Fruit fly (Drosophila melanogaster) whole organism, prepupa: ENCODE results near the gene CG34398.

Experiments
- Blimp-1 ChIP-seq: fragments of 200-800 bp; sonication (Bioruptor generic); optimal IDR thresholded peaks from 3 replicates; lab custom pipeline; 2017; ENCODE audit warnings: missing biosample characterization, missing genetic modification characterization, mild to moderate bottlenecking, moderate library complexity, missing genetic modification reagents
- CG10669 ChIP-seq: fragments of 200-800 bp; sonication (Bioruptor generic); optimal IDR thresholded peaks from 3 replicates; lab custom pipeline; 2018; ENCODE audit warnings: missing biosample characterization, mild to moderate bottlenecking, missing genetic modification characterization, moderate library complexity
- CG11294 ChIP-seq: fragments of 200-800 bp; sonication (Bioruptor generic); IDR thresholded peaks from 2 replicates; pipeline ENCODE4 v1.3.6; 2022; ENCODE audit warnings: missing biosample characterization, missing genetic modification characterization
- CG11762 ChIP-seq: fragments of 200-800 bp; sonication (Bioruptor generic); optimal IDR thresholded peaks from 3 replicates; lab custom pipeline; 2016; ENCODE audit warnings: missing biosample characterization, missing genetic modification characterization; ENCODE audit not compliant: insufficient read depth
- CG11902 ChIP-seq: fragments of 200-800 bp; sonication (Bioruptor generic); optimal IDR thresholded peaks from 3 replicates; lab custom pipeline; 2016; ENCODE audit warnings: missing biosample characterization, missing genetic modification characterization
- CG15336 ChIP-seq: fragments of 200-800 bp; sonication (Bioruptor generic); IDR thresholded peaks from 2 replicates; pipeline ENCODE4 v1.3.6; 2022; ENCODE audit warnings: missing biosample characterization, missing genetic modification characterization
- CG1621 ChIP-seq: fragments of 200-800 bp; sonication (Bioruptor generic); optimal IDR thresholded peaks from 3 replicates; lab custom pipeline; 2018; ENCODE audit warnings: missing biosample characterization, mild to moderate bottlenecking, missing genetic modification characterization
- CG3032 ChIP-seq: fragments of 200-800 bp; optimal IDR thresholded peaks from 2 replicates; lab custom pipeline; 2019; ENCODE audit warnings: missing biosample characterization, mild to moderate bottlenecking, missing genetic modification characterization, moderate library complexity
- CG31627 ChIP-seq: fragments of 200-800 bp; sonication (Bioruptor generic); optimal IDR thresholded peaks from 3 replicates; lab custom pipeline; 2016; ENCODE audit warnings: missing biosample characterization, missing genetic modification characterization
- CG32006 ChIP-seq: fragments of 200-800 bp; sonication (Bioruptor generic); optimal IDR thresholded peaks from 3 replicates; lab custom pipeline; 2017; ENCODE audit warnings: missing biosample characterization, mild to moderate bottlenecking, missing genetic modification characterization
- CG3919 ChIP-seq: fragments of 200-800 bp; sonication (Bioruptor generic); optimal IDR thresholded peaks from 3 replicates; lab custom pipeline; 2016; ENCODE audit warnings: missing biosample characterization, missing genetic modification characterization
- CG6163 ChIP-seq: fragments of 200-800 bp; sonication (Bioruptor generic); IDR thresholded peaks from 3 replicates; pipeline ENCODE4 v1.3.6; 2022; ENCODE audit warnings: missing biosample characterization, missing genetic modification characterization
- CG6276 ChIP-seq: fragments of 200-800 bp; sonication (Bioruptor generic); optimal IDR thresholded peaks from 2 replicates; lab custom pipeline; 2017; ENCODE audit warnings: missing biosample characterization, mild to moderate bottlenecking, missing genetic modification characterization
- CG6854 ChIP-seq: fragments of 200-800 bp; sonication (Bioruptor generic); optimal IDR thresholded peaks from 2 replicates; lab custom pipeline; 2017; ENCODE audit warnings: missing biosample characterization, mild to moderate bottlenecking, missing genetic modification characterization
- CG7368 ChIP-seq: fragments of 200-800 bp; sonication (Bioruptor generic); optimal IDR thresholded peaks from 3 replicates; lab custom pipeline; 2016; ENCODE audit warnings: missing biosample characterization, missing genetic modification characterization
- CG8119 ChIP-seq: fragments of 200-800 bp; sonication (Bioruptor generic); IDR thresholded peaks from 3 replicates; pipeline ENCODE4 v1.3.6; 2022; ENCODE audit warnings: missing biosample characterization, missing genetic modification characterization
- CG8319 ChIP-seq: fragments of 200-800 bp; sonication (Bioruptor generic); optimal IDR thresholded peaks from 3 replicates; lab custom pipeline; 2016; ENCODE audit warnings: missing biosample characterization, missing genetic modification characterization
- CG8632 ChIP-seq: fragments of 200-800 bp; sonication (Bioruptor generic); optimal IDR thresholded peaks from 3 replicates; lab custom pipeline; 2016; ENCODE audit warnings: missing biosample characterization, missing genetic modification characterization
- CG9139 ChIP-seq: fragments of 200-800 bp; sonication (Bioruptor generic); optimal IDR thresholded peaks from 3 replicates; lab custom pipeline; 2017; ENCODE audit warnings: missing biosample characterization, mild to moderate bottlenecking, missing genetic modification characterization
- Eip75B ChIP-seq: fragments of 200-800 bp; sonication (Bioruptor generic); optimal IDR thresholded peaks from 3 replicates; lab custom pipeline; 2016; ENCODE audit warnings: missing biosample characterization, missing genetic modification characterization
- Eip78C ChIP-seq: fragments of 200-800 bp; sonication (Bioruptor generic); peaks from one replicate; lab custom pipeline; 2016; ENCODE audit warnings: missing biosample characterization, missing genetic modification characterization
- Gug ChIP-seq: fragments of 200-800 bp; sonication (Bioruptor generic); IDR thresholded peaks from 2 replicates; pipeline ENCODE4 v1.3.6; 2022; ENCODE audit warnings: missing biosample characterization, missing genetic modification characterization
- Hr38 ChIP-seq: sonication (Bioruptor generic); optimal IDR thresholded peaks from 2 replicates; lab custom pipeline; 2016; ENCODE audit warnings: missing biosample characterization, missing genetic modification characterization
- Hr4 ChIP-seq: fragments of 200-800 bp; sonication (Bioruptor generic); optimal IDR thresholded peaks from 3 replicates; lab custom pipeline; 2016; ENCODE audit warnings: missing biosample characterization, missing genetic modification characterization
- Lpt ChIP-seq: fragments of 200-800 bp; sonication (Bioruptor generic); optimal IDR thresholded peaks from 3 replicates; lab custom pipeline; 2016; ENCODE audit warnings: missing biosample characterization, missing genetic modification characterization
- Met ChIP-seq: fragments of 200-800 bp; sonication (Bioruptor generic); optimal IDR thresholded peaks from 3 replicates; lab custom pipeline; 2016; ENCODE audit warnings: missing biosample characterization, missing genetic modification characterization
- Smox ChIP-seq: fragments of 200-800 bp; sonication (Bioruptor generic); optimal IDR thresholded peaks from 3 replicates; lab custom pipeline; 2016; ENCODE audit warnings: missing biosample characterization, missing genetic modification characterization
- Sox102F ChIP-seq: fragments of 200-800 bp; sonication (Bioruptor generic); optimal IDR thresholded peaks from 2 replicates; lab custom pipeline; 2016; ENCODE audit warnings: missing biosample characterization, mild to moderate bottlenecking, missing genetic modification characterization
- achi ChIP-seq: fragments of 200-800 bp; sonication (Bioruptor generic); optimal IDR thresholded peaks from 3 replicates; lab custom pipeline; 2016; ENCODE audit warnings: missing biosample characterization, missing genetic modification characterization
- acj6 ChIP-seq: fragments of 200-800 bp; sonication (Bioruptor generic); optimal IDR thresholded peaks from 3 replicates; lab custom pipeline; 2016; ENCODE audit warnings: missing biosample characterization, missing genetic modification characterization
- cyc ChIP-seq: fragments of 200-800 bp; sonication (Bioruptor generic); optimal IDR thresholded peaks from 3 replicates; lab custom pipeline; 2016; ENCODE audit warnings: missing biosample characterization, missing genetic modification characterization
- dsx ChIP-seq: fragments of 200-800 bp; optimal IDR thresholded peaks from 3 replicates; lab custom pipeline; 2019; ENCODE audit warnings: missing biosample characterization, mild to moderate bottlenecking, missing genetic modification characterization, moderate library complexity; ENCODE audit not compliant: poor library complexity, severe bottlenecking
- eg ChIP-seq: fragments of 200-800 bp; sonication (Bioruptor generic); IDR thresholded peaks from 3 replicates; pipeline ENCODE4 v1.3.6; 2022; ENCODE audit warnings: missing biosample characterization, missing genetic modification characterization
- esn ChIP-seq: fragments of 200-800 bp; sonication (Bioruptor generic); optimal IDR thresholded peaks from 2 replicates; lab custom pipeline; 2016; ENCODE audit warnings: missing biosample characterization, mild to moderate bottlenecking, missing genetic modification characterization, moderate library complexity
- fd59A ChIP-seq: fragments of 200-800 bp; sonication (Bioruptor generic); optimal IDR thresholded peaks from 2 replicates; lab custom pipeline; 2017; ENCODE audit warnings: missing biosample characterization, mild to moderate bottlenecking, missing genetic modification characterization, missing genetic modification reagents
- pdm3 ChIP-seq: fragments of 200-800 bp; sonication (Bioruptor generic); optimal IDR thresholded peaks from 3 replicates; lab custom pipeline; 2016; ENCODE audit warnings: missing biosample characterization, missing genetic modification characterization
- salr ChIP-seq, 2 experiments: fragments of 200-800 bp; sonication (Bioruptor generic); optimal IDR thresholded peaks; 3 replicates each; lab custom pipeline; 2016 to 2018; ENCODE audit warnings: missing biosample characterization in 2 of 2, missing genetic modification characterization in 2 of 2, mild to moderate bottlenecking in 1 of 2
- spab ChIP-seq: fragments of 200-800 bp; sonication (Bioruptor generic); optimal IDR thresholded peaks from 2 replicates; lab custom pipeline; 2017; ENCODE audit warnings: missing biosample characterization, mild to moderate bottlenecking, missing genetic modification characterization, missing genetic modification reagents
- ss ChIP-seq, 2 experiments: fragments of 200-800 bp; sonication (Bioruptor generic); optimal IDR thresholded peaks; 2 replicates in 1 of 2; 3 replicates in 1 of 2; lab custom pipeline; 2017 to 2018; ENCODE audit warnings: mild to moderate bottlenecking in 2 of 2, missing biosample characterization in 2 of 2, missing genetic modification characterization in 2 of 2, moderate library complexity in 1 of 2
- svp ChIP-seq: fragments of 200-800 bp; sonication (Bioruptor generic); peaks from one replicate; lab custom pipeline; 2016; ENCODE audit warnings: missing biosample characterization, missing genetic modification characterization
- vri ChIP-seq: fragments of 200-800 bp; sonication (Bioruptor generic); optimal IDR thresholded peaks from 3 replicates; lab custom pipeline; 2016; ENCODE audit warnings: missing biosample characterization, mild to moderate bottlenecking, missing genetic modification characterization

CG34398 gene

DNA sequence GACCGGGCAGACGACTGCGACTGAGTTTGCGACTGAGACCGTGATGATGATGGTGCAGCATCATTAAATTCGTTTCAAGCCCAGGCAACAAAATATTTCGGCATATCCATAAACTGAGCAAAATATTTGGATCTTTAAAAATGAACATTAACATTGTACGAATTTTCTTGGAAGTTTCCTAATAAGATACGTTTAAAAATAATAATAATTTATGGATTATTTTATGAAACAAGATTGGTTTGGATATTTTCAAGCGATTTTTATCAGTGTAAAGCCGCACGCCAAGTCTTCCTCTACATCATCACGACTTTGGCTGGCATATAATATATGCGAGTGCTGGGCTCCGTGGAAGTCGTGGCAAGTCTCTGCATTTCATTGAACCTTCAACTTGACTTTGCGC lies 21.7 kb downstream of the CG34398 start (continued):
- peak; percentile 58 for TF ChIP-seq CG11902
- peak; percentile 86 for TF ChIP-seq CG6163 (GFP tag; lab: Robert Waterston, UW)
- peak; percentile 85 for TF ChIP-seq CG3919 (GFP tag; lab: Kevin White, UChicago)
- TF ChIP-seq Hr38: no peak
- peak; percentile 77 for TF ChIP-seq CG8632 (GFP tag; lab: Kevin White, UChicago)
- peak; percentile 87 for TF ChIP-seq dsx (GFP tag; lab: Kevin White, UChicago)
- TF ChIP-seq Sox102F (GFP tag; lab: Kevin White, UChicago): peak; percentile 75
- peak; percentile 81 for TF ChIP-seq CG3032 (tag; lab: Kevin White, UChicago)
- peak; percentile 87 for TF ChIP-seq esn (GFP tag; lab: Kevin White, UChicago)
- peak; percentile 96 for TF ChIP-seq Eip78C
- TF ChIP-seq ss (GFP tag; optimal IDR thresholded peaks at IDR 0.05; lab: Kevin White, UChicago): peak; percentile 69 to 78
- TF ChIP-seq acj6 (GFP tag; lab: Kevin White, UChicago): peak; percentile 78
- peak; percentile 41; the same call in 1 of the 2 replicates for TF ChIP-seq CG11294 (GFP tag; lab: Robert Waterston, UW)
- peak; percentile 76 for TF ChIP-seq Hr4 (GFP tag; lab: Kevin White, UChicago)
- TF ChIP-seq CG32006: peak; percentile 75
- peak; percentile 46 for TF ChIP-seq CG9139
- peak; percentile 33 for TF ChIP-seq CG1621
- peak; percentile 77 for TF ChIP-seq CG8319 (GFP tag; lab: Kevin White, UChicago)
- TF ChIP-seq Blimp-1 (GFP tag; lab: Kevin White, UChicago): peak; percentile 24
- TF ChIP-seq CG7368 (GFP tag; lab: Kevin White, UChicago): peak; percentile 64
- peak; percentile 79 for TF ChIP-seq Smox (GFP tag; lab: Kevin White, UChicago)
- TF ChIP-seq eg (GFP tag; lab: Robert Waterston, UW): peak; percentile 72
- TF ChIP-seq fd59A (GFP tag; lab: Kevin White, UChicago): peak; percentile 49
- peak; percentile 75 for TF ChIP-seq pdm3 (GFP tag; lab: Kevin White, UChicago)
- TF ChIP-seq spab (GFP tag; lab: Kevin White, UChicago): peak; percentile 59
- peak; percentile 85 for TF ChIP-seq CG15336 (GFP tag; lab: Robert Waterston, UW)
- peak; percentile 58 for TF ChIP-seq CG31627
- TF ChIP-seq CG11762: peak; percentile 72
- peak; percentile 60 for TF ChIP-seq CG6276 (GFP tag; lab: Kevin White, UChicago)

DNA sequence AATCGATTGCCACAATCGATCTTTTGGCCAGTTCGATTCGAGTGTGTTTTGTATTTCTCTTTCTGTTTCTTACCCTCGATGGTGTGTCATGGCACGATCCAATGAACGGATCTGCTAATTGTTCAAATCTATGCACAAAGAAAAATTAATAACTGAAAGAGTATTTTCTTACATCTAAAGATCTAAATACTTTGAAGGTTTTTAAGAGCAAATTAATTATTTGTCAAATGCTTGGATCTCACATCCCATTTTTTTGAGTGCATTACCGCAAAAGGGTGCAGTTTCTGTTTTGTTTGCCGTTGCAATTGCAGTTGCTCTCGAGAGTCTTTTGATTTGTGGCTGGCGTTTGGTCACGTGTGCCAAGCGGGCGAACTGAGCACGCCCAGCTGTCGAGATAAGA lies 23.3 kb downstream of the CG34398 start:
- TF ChIP-seq pdm3 (GFP tag; lab: Kevin White, UChicago) (peak; percentile 9), CG8119 (GFP tag; lab: Robert Waterston, UW) (0 out of 3 replicates have a peak, but pooled peaks have one; percentile 26), CG3032 (tag; lab: Kevin White, UChicago) (no peak), Lpt (no peak), svp (GFP tag; lab: Kevin White, UChicago) (peak; percentile 53), eg (GFP tag; lab: Robert Waterston, UW) (peak; percentile 58; the same call in 2 of the 3 replicates), Hr4 (GFP tag; lab: Kevin White, UChicago) (peak; percentile 32), CG6163 (GFP tag; lab: Robert Waterston, UW) (0 out of 3 replicates have a peak, but pooled peaks have one; percentile 48), CG32006 (peak; percentile 25), CG6854 (GFP tag; lab: Kevin White, UChicago) (no peak), Eip75B (no peak), CG8319 (GFP tag; lab: Kevin White, UChicago) (no peak), CG1621 (no peak), CG31627 (no peak), achi (peak; percentile 3), CG10669 (GFP tag; lab: Kevin White, UChicago) (no peak), ss (GFP tag; optimal IDR thresholded peaks at IDR 0.05; lab: Kevin White, UChicago) (no peak), salr (GFP tag; optimal IDR thresholded peaks at IDR 0.05; lab: Kevin White, UChicago) (no peak), Eip78C (peak; percentile 74), CG8632 (GFP tag; lab: Kevin White, UChicago) (no peak), Gug (GFP tag; lab: Robert Waterston, UW) (no peak), CG3919 (GFP tag; lab: Kevin White, UChicago) (peak; percentile 9), Met (no peak), CG15336 (GFP tag; lab: Robert Waterston, UW) (peak; percentile 46), Smox (GFP tag; lab: Kevin White, UChicago) (no peak), Sox102F (GFP tag; lab: Kevin White, UChicago) (no peak), vri (GFP tag; lab: Kevin White, UChicago) (no peak), cyc (GFP tag; lab: Kevin White, UChicago) (no peak)
